Worm (Caenorhabditis elegans): ENCODE results near the gene sri-42.

ce11 chrII:3096060-3096459, 46.7 kb downstream of the sri-42 start, which contains the start of gene srg-23:
- TF ChIP-seq T20F7.1 (GFP tag; optimal IDR thresholded peaks at IDR 0.05) (no peak), ama-1 (optimal IDR thresholded peaks at IDR 0.05) (no peak), T26A8.4 (GFP tag; IDR thresholded peaks at IDR 0.05) (no peak), pqm-1 (tag; optimal IDR thresholded peaks at IDR 0.05) (no peak), nhr-102 (tag; optimal IDR thresholded peaks at IDR 0.05) (no peak), snpc-4 (tag; optimal IDR thresholded peaks at IDR 0.05) (no peak), mes-2 (tag; optimal IDR thresholded peaks at IDR 0.05; ENCODE audit: poor library complexity, severe bottlenecking) (no peak), set-16 (GFP tag; IDR thresholded peaks at IDR 0.05) (no peak)

Data from whole organism, L4 larva.